Fruit fly (Drosophila melanogaster) Kc167 (cell line): ENCODE data around the gene CG17721.

Experiments used
- Myc ChIP-seq: fragments of >200 bp; optimal IDR thresholded peaks from 2 replicates; lab custom pipeline; 2017; ENCODE audit warnings: missing external identifiers
- Sin3A ChIP-seq: fragments of >200 bp; optimal IDR thresholded peaks from 2 replicates; lab custom pipeline; 2018; ENCODE audit warnings: missing external identifiers
- h ChIP-seq: fragments of >200 bp; optimal IDR thresholded peaks from 3 replicates; lab custom pipeline; 2018; ENCODE audit warnings: missing external identifiers
- insv ChIP-seq: fragments of >200 bp; optimal IDR thresholded peaks from 3 replicates; lab custom pipeline; 2018; ENCODE audit warnings: missing external identifiers
- psq ChIP-seq: fragments of >200 bp; optimal IDR thresholded peaks from 2 replicates; lab custom pipeline; 2017; ENCODE audit warnings: missing external identifiers
- ttk ChIP-seq: sonication (Bioruptor generic); optimal IDR thresholded peaks from 2 replicates; lab custom pipeline; 2017; ENCODE audit warnings: missing external identifiers

Gene CG17721

DNA sequence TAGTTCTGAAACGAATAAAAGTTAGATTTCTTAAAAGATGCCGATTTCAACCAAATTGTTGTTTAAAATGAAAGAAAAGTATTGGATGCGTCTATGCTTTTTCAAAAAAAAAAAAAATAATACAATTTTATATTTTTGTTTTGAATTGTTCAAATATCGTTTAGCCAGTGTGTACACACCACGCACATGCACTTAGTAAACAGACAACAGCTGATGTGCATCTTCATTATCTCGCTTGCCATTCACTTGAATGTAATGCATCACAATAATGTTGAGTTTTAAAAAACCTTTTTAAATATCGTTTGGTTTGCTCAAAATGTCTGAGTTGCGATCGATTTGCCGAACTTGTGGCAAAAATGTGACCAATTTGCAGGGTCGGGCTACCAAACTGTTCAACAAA, 1.1 kb downstream of the CG17721 start, which contains the start of gene CG31441:
Gene CG31441, plus strand, starts transcription at position 246 of the 400 bp plus-strand sequence.
- TF ChIP-seq insv (lab: Kevin White, UChicago) (no peak), Myc (no peak), Sin3A (lab: Kevin White, UChicago) (no peak), h (lab: Kevin White, UChicago) (no peak), ttk (lab: Kevin White, UChicago) (no peak), psq (lab: Kevin White, UChicago) (no peak)

DNA sequence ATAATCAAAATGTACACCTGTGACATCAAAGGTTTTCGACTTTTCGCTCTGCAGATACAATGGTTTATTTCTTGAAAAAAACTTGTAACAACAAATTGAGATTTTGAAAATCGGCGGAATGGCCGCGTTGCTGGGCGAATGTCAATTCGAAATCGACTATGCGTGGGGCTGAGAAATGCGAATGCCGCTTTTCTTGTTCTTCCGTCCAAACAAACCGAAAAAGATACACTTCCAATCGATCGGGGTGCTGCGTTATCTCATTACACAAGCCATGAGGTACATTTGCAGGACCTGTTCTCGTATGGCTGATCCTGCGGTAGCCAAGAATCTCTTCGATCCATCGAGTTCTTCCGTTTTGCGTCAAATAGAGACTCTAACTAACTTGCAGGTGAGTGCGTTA, 2.7 kb downstream of the CG17721 start, which contains the start of gene CG31388:
Gene CG31388, plus strand, starts transcription at position 218 of the 400 bp plus-strand sequence.
- TF ChIP-seq Sin3A (lab: Kevin White, UChicago) (no peak), h (lab: Kevin White, UChicago) (no peak), Myc (no peak), ttk (lab: Kevin White, UChicago) (no peak), insv (lab: Kevin White, UChicago) (no peak)

DNA sequence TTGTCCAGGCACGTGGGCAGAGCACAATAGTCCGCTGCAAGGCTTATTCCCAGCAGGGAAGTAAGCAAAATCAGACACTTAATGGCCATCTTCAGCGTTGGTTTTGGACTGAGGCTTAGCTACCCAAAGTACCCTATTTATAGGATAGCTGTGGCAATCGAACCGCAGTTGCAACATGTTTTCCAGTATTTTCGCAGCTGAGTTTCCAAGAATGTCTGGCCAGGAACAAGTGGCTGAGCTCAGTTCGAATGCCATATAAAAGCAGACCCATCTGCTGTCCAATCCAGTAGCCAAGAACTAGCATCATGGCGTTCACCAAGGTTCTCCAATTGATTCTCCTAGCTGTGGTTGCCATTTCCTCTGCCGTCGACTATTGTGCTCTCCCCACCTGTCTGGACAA, 6.0 kb downstream of the CG17721 start, which contains the start of the genes scpr-B and scpr-A:
Gene scpr-B, minus strand, starts transcription at position 101 of the 400 bp plus-strand sequence.
Gene scpr-A, plus strand, starts transcription at position 293 of the 400 bp plus-strand sequence.
- no peak for TF ChIP-seq h (lab: Kevin White, UChicago)

DNA sequence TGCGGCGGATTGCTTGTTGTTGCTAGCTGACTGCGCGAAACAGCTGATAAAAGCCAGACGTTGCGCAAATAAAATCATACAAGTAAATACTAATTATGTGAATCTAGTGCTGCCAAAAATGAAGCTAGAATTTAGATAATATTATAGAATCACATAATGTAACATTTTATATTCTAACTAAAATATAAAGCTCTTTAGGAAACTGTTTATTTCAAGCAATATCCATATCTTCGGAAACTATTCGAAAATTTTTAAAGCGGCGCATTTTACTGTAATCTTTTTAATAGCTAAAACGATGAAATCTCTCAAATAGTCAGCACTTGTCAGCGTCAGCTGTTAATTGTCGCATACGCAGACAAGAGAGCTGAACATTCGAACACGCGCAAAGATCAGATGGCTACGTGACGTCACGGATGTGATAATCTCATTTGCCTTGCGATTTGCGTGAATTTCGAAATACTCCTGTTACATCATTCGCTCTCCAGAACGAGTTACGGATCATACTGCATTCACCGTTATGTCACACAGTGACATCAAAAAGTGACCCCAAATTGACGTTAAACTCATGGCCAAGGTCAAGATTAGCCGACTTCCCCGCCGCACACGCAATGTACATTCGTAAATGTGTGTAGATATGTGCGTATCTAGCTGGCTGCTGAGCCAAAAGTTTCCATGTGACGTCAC, 8.3 kb downstream of the CG17721 start:
- TF ChIP-seq h (lab: Kevin White, UChicago) = no peak
- TF ChIP-seq psq (lab: Kevin White, UChicago) = no peak
- TF ChIP-seq insv (lab: Kevin White, UChicago) = no peak
- TF ChIP-seq Myc = no peak
- no peak for TF ChIP-seq Sin3A (lab: Kevin White, UChicago)
- no peak for TF ChIP-seq ttk (lab: Kevin White, UChicago)

DNA sequence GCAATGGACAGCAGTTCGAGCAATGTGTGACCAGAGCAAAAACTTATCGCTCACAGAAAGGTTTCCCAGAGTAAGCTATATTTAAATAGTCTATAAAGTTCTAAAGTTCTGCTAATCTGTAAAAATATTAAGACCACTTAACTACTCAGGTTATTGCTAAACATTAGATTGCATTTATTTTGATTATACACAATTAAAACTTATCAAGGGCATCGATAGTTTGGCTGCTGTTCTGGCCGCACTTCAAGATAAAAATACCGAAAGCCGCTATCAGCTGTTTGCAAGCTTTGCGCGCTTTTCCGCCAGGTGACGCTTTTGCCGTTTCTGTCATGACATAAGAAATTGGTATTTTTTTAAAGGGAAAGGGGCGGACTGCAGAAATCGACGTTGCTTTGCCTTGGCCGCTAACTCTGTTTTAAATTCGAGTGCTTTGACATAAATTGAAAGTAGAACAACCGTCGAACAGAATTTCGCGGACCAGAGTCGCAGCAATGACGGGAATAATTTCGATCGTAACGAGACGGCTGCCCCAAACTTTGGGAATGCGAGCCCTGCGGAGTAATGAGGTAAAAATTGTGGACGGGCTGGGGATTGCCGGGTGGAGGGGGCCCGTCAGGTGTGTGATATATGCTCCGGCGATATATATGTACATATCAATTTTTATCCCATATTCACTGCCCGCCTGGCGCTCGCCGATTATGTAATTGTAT, 9.2 kb downstream of the CG17721 start, which contains the start of the genes CG17734 and CG5214:
Gene CG17734, minus strand, starts transcription at position 49 of the 710 bp plus-strand sequence.
Gene CG5214, plus strand, starts transcription at position 352 of the 710 bp plus-strand sequence.
- TF ChIP-seq insv (lab: Kevin White, UChicago) (no peak), Sin3A (lab: Kevin White, UChicago) (peak; percentile 17), Myc (no peak)

DNA sequence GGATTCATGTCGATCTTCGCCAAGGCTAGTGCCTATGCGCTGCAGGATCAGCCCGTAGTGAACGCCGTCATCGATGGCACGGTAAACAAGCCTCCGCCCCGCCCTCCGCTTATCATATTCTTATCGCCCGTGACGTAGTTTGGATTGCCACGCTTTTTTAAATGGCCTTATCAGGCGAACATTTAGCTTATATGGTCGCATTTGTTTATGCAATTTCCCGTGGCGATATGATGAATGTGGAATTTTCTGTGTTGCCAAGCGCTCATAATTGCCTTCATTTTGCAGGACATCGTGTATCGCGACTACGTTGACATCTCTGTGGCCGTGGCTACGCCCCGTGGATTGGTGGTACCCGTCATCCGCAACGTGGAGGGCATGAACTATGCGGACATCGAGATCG, 10.9 kb downstream of the CG17721 start:
- TF ChIP-seq psq (lab: Kevin White, UChicago) = no peak

DNA sequence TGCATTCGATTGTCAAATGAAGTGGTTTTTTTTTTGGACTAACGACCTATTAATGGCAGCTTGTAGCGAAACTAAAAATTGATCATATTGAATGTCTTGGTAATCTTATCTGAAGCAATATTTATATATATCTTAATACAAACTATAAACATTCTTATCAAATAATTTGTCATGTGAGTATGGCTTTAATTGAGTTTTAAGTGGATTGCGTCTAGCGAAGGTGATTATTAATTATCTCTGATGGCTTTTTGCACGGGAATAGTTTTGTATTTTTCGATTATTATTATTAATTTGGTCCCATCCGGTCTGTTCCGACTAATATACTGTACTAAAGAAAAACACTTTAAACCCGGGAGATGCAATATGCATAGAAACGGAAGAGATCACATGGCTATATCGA, 11.9 kb downstream of the CG17721 start:
- no peak for TF ChIP-seq ttk (lab: Kevin White, UChicago)
- no peak for TF ChIP-seq h (lab: Kevin White, UChicago)
- TF ChIP-seq psq (lab: Kevin White, UChicago) = no peak
- no peak for TF ChIP-seq insv (lab: Kevin White, UChicago)
- TF ChIP-seq Myc = no peak
- no peak for TF ChIP-seq Sin3A (lab: Kevin White, UChicago)

DNA sequence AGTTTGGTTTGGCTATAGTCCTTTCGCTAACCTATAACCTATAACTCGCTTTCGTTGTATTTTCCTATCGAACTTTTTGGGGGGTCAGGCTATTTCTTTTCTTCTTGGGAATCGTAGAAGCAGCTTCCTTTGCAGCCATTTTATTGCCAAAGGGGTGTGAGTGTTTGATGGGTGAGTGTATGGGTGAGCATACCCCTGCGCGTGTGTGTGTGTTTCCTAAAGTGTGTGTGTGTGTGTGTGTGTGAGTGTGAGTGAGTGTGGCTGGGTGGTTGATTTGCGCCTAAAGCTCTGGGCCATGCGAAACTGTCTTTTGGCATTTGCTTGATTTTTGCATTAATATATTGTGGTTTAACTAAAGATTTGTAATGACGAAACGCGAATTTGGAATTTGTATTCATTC, 18.8 kb downstream of the CG17721 start:
- TF ChIP-seq Myc = no peak
- no peak for TF ChIP-seq ttk (lab: Kevin White, UChicago)
- no peak for TF ChIP-seq insv (lab: Kevin White, UChicago)
- no peak for TF ChIP-seq h (lab: Kevin White, UChicago)
- TF ChIP-seq Sin3A (lab: Kevin White, UChicago) = no peak
- TF ChIP-seq psq (lab: Kevin White, UChicago) = no peak

DNA sequence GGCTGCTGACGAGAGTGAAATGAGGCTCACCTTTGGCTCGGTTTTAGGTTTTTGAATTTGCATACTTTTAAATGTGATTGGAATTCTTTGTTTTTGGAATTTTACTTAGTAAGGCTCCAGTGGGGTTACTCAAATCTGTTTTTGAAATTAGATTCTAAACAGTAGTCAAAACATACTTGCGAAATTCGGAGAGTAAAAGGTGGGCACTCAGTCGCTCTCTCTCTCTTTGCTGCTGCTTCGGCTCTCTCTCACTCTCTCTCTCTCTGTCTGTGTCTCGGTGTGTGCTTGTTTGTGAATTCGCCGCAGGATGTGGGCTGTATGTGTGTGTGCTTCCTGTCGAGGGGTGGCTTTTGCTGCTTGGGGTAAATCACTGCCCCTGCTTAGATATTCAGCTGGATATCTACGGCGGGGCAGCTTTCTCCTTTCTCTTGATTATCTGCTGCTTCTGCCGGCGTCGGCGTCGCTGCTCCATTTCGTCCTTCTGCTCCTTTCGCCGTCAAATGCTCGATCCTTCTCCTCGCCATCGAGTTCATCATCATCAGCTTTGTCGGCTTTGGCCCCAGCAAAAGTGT, 19.5 kb downstream of the CG17721 start:
- TF ChIP-seq h (lab: Kevin White, UChicago) (no peak), insv (lab: Kevin White, UChicago) (no peak), Myc (no peak), Sin3A (lab: Kevin White, UChicago) (no peak), ttk (lab: Kevin White, UChicago) (no peak), psq (lab: Kevin White, UChicago) (no peak)

DNA sequence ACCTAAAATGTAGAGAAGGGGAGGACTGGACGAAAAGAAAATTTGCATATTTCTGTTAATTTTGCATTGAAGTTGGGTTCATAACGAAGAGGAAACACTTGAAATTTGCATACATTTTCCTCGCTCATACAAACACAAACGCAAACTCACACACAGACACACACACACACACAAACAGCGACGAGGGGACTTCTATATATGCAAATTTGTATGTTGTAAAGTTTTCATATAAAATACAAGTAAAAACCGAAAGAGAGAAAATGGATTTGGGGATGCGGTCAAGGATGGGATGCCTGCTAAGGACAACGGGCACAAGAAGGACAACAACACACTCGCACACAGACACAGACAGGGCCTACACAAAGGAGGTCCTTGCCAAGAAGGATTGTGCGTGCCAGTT, 22.6 kb downstream of the CG17721 start:
- TF ChIP-seq Myc (no peak), psq (lab: Kevin White, UChicago) (no peak), h (lab: Kevin White, UChicago) (no peak), insv (lab: Kevin White, UChicago) (no peak), Sin3A (lab: Kevin White, UChicago) (no peak), ttk (lab: Kevin White, UChicago) (no peak)

DNA sequence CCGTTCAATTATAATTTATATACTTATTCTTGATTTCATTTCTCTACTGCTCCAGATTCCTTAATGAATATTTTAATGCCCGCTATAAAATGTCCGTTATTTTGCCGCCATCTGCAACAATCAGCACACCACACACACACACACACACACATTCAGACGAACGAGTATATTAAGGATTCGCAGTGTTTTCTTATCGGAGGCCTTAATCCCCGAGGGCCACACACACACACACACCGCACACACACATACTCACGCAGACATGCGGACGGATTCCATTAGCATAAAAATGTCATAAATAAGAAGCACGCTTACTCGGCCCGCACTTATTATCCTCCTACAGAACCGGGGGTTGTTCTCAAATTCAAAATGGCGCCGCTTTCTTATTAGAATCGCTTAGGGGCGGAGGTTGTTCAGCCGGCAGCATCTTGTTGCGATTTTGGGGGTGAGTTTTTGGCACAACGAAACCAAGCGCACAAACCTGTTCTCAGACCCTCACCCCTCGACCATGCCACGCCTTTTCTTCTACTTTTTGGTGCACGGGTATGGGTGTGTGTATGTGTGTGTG, 26.1 kb downstream of the CG17721 start:
- TF ChIP-seq psq (lab: Kevin White, UChicago) (no peak), Sin3A (lab: Kevin White, UChicago) (no peak), Myc (no peak), ttk (lab: Kevin White, UChicago) (no peak), insv (lab: Kevin White, UChicago) (no peak), h (lab: Kevin White, UChicago) (no peak)
